Worm (Caenorhabditis elegans) whole organism, early embryonic: ENCODE measurements around the gene srb-3.

Experiments
- B0310.2 ChIP-seq: sonication (generic microtip); optimal IDR thresholded peaks from 2 replicates; lab custom pipeline; 2016; ENCODE audit warnings: mild to moderate bottlenecking, missing genetic modification characterization, missing compliant biosample characterization
- hmbx-1 ChIP-seq: sonication (generic microtip); optimal IDR thresholded peaks from 2 replicates; lab custom pipeline; 2016; ENCODE audit warnings: mild to moderate bottlenecking, missing genetic modification characterization, missing compliant biosample characterization
- pes-1 ChIP-seq: fragments of 200-800 bp; sonication (Bioruptor generic); IDR thresholded peaks from 2 replicates; pipeline ENCODE4 v1.3.6; 2022; ENCODE audit warnings: missing genetic modification reagents, missing genetic modification characterization, missing compliant biosample characterization
- scrt-1 ChIP-seq: fragments of 200-800 bp; sonication (Bioruptor generic); IDR thresholded peaks from 2 replicates; pipeline ENCODE4 v1.3.6; 2022; ENCODE audit warnings: missing genetic modification characterization, missing compliant biosample characterization
- sea-1 ChIP-seq: fragments of 200-800 bp; sonication (Bioruptor generic); conservative IDR thresholded peaks from 2 replicates; pipeline ENCODE4 v1.3.6; 2022; ENCODE audit warnings: missing genetic modification characterization, missing compliant biosample characterization
- tra-4 ChIP-seq: sonication (generic microtip); optimal IDR thresholded peaks from 2 replicates; lab custom pipeline; 2017; ENCODE audit warnings: missing genetic modification characterization, missing compliant biosample characterization

- TF ChIP-seq pes-1 (GFP tag; lab: Robert Waterston, UW): no peak
- no peak for TF ChIP-seq tra-4 (tag; lab: Kevin White, UChicago)
- TF ChIP-seq hmbx-1 (tag; lab: Kevin White, UChicago): no peak
- TF ChIP-seq scrt-1 (GFP tag; lab: Robert Waterston, UW): no peak
- no peak for TF ChIP-seq sea-1 (GFP tag; lab: Robert Waterston, UW)
- TF ChIP-seq B0310.2: no peak
Measured at ce11 chrII:5166738-5167137, at the start of gene srb-3.
